Worm (Caenorhabditis elegans): ENCODE measurements around the gene pqn-67.

pqn-67 gene

ce11 chrV:12924128-12924527 is at the start of gene pqn-67:
Gene pqn-67 (plus strand): TSS chrV:12924428.
- no peak for TF ChIP-seq egl-18 (GFP tag; IDR thresholded peaks at IDR 0.05)
- TF ChIP-seq tlf-1 (GFP tag; optimal IDR thresholded peaks at IDR 0.05), result no peak
- TF ChIP-seq D2030.7 (GFP tag; IDR thresholded peaks at IDR 0.05), result no peak
- TF ChIP-seq athp-1 (tag; optimal IDR thresholded peaks at IDR 0.05), result no peak
- no peak for TF ChIP-seq him-1 (tag; optimal IDR thresholded peaks at IDR 0.05)
- no peak for TF ChIP-seq bed-2 (GFP tag; IDR thresholded peaks at IDR 0.05)
- no peak for TF ChIP-seq rpc-1 (optimal IDR thresholded peaks at IDR 0.05)
- no peak for TF ChIP-seq rpc-1 (tag; optimal IDR thresholded peaks at IDR 0.05)
- TF ChIP-seq madf-6 (GFP tag; IDR thresholded peaks at IDR 0.05), result no peak
- TF ChIP-seq hsf-1 (GFP tag; IDR thresholded peaks at IDR 0.05), result no peak
- TF ChIP-seq hrde-1 (tag; optimal IDR thresholded peaks at IDR 0.05; ENCODE audit: borderline replicate concordance), result no peak
- no peak for TF ChIP-seq rcor-1 (GFP tag; IDR thresholded peaks at IDR 0.05)
- no peak for TF ChIP-seq ztf-25 (GFP tag; IDR thresholded peaks at IDR 0.05)
- no peak for TF ChIP-seq C17E4.6 (GFP tag; IDR thresholded peaks at IDR 0.05)
- TF ChIP-seq ZK185.1 (tag; optimal IDR thresholded peaks at IDR 0.05; ENCODE audit: poor library complexity, severe bottlenecking), result no peak
- no peak for TF ChIP-seq F49E8.2 (tag; optimal IDR thresholded peaks at IDR 0.05; ENCODE audit: insufficient read depth)
- TF ChIP-seq egl-44 (GFP tag; IDR thresholded peaks at IDR 0.05), result no peak
- TF ChIP-seq pha-4 (tag; optimal IDR thresholded peaks at IDR 0.05), result no peak
- TF ChIP-seq ztf-22 (GFP tag; optimal IDR thresholded peaks at IDR 0.05), result no peak
- no peak for TF ChIP-seq repo-1 (tag; optimal IDR thresholded peaks at IDR 0.05)

ce11 chrV:12875850-12876249 is 48.4 kb upstream of the pqn-67 start:
- TF ChIP-seq bed-2 (GFP tag; IDR thresholded peaks at IDR 0.05) (no peak), lin-40 (tag; optimal IDR thresholded peaks at IDR 0.05) (no peak), egl-18 (GFP tag; IDR thresholded peaks at IDR 0.05) (no peak), somi-1 (GFP tag; optimal IDR thresholded peaks at IDR 0.05) (no peak), F33H1.4 (GFP tag; IDR thresholded peaks at IDR 0.05) (no peak), Y53G8AR.9 (GFP tag; conservative IDR thresholded peaks at IDR 0.05) (no peak), B0261.1 (tag; optimal IDR thresholded peaks at IDR 0.05) (no peak), nhr-179 (tag; optimal IDR thresholded peaks at IDR 0.05) (no peak), madf-3 (GFP tag; IDR thresholded peaks at IDR 0.05) (no peak), hlh-26 (GFP tag; conservative IDR thresholded peaks at IDR 0.05) (no peak), ets-4 (GFP tag; optimal IDR thresholded peaks at IDR 0.05) (no peak)

ce11 chrV:12876708-12877107 is 47.5 kb upstream of the pqn-67 start:
- TF ChIP-seq hmg-20 (GFP tag; IDR thresholded peaks at IDR 0.05) (no peak), D2030.7 (GFP tag; IDR thresholded peaks at IDR 0.05) (no peak), B0019.2 (GFP tag; conservative IDR thresholded peaks at IDR 0.05) (no peak), snpc-1.3 (tag; optimal IDR thresholded peaks at IDR 0.05; ENCODE audit: insufficient read depth) (no peak), ekl-4 (GFP tag; IDR thresholded peaks at IDR 0.05) (no peak), attf-5 (GFP tag; optimal IDR thresholded peaks at IDR 0.05) (no peak), akir-1 (GFP tag; optimal IDR thresholded peaks at IDR 0.05) (no peak), ZK185.1 (tag; optimal IDR thresholded peaks at IDR 0.05; ENCODE audit: poor library complexity, severe bottlenecking) (no peak), tbp1 (GFP tag; optimal IDR thresholded peaks at IDR 0.05) (no peak), chd-7 (tag; optimal IDR thresholded peaks at IDR 0.05) (no peak)

Data from whole organism, young adult.